Worm (Caenorhabditis elegans) whole organism, L1 larva: ENCODE data around the gene rab-28.
A peak's percentile ranks its signal among the peaks of the same experiment; 100 is the strongest.

Experiments used
- ceh-82 ChIP-seq, 3 experiments: fragments of 150-350 bp in 1 of 3; sonication (generic microtip) in 2 of 3; optimal IDR thresholded peaks; 2 replicates each; lab custom pipeline; 2014 to 2017; ENCODE audit warnings: missing biosample characterization in 3 of 3, missing genetic modification characterization in 3 of 3
- egl-27 ChIP-seq, 2 experiments: fragments of 150-350 bp in 1 of 2; sonication (generic microtip); optimal IDR thresholded peaks; 3 replicates each; lab custom pipeline; 2017 to 2018; ENCODE audit warnings: missing biosample characterization in 2 of 2, missing genetic modification characterization in 2 of 2, missing genetic modification reagents in 2 of 2
- fkh-8 ChIP-seq: sonication (generic microtip); optimal IDR thresholded peaks from 2 replicates; lab custom pipeline; 2016; ENCODE audit warnings: mild to moderate bottlenecking, missing genetic modification characterization, missing compliant biosample characterization
- hpl-2 ChIP-seq: fragments of 150-350 bp; optimal IDR thresholded peaks from 2 replicates; lab custom pipeline; 2014; ENCODE audit warnings: missing biosample characterization, missing genetic modification reagents, missing genetic modification characterization
- jun-1 ChIP-seq: fragments of 150-350 bp; optimal IDR thresholded peaks from 2 replicates; lab custom pipeline; 2014; ENCODE audit warnings: missing biosample characterization, missing genetic modification reagents, missing genetic modification characterization
- lin-35 ChIP-seq, 2 experiments: fragments of 150-350 bp; optimal IDR thresholded peaks; 2 replicates each; lab custom pipeline; 2014; ENCODE audit warnings: missing biosample characterization in 2 of 2, missing genetic modification characterization in 2 of 2, missing genetic modification reagents in 2 of 2
- lsy-2 ChIP-seq, 2 experiments: fragments of 150-350 bp; optimal IDR thresholded peaks; 2 replicates each; lab custom pipeline; 2014; ENCODE audit warnings: missing biosample characterization in 2 of 2, missing genetic modification characterization in 2 of 2
- mep-1 ChIP-seq: fragments of 150-350 bp; optimal IDR thresholded peaks from 2 replicates; lab custom pipeline; 2014; ENCODE audit warnings: missing biosample characterization, missing genetic modification characterization
- nhr-11 ChIP-seq: fragments of 150-350 bp; optimal IDR thresholded peaks from 2 replicates; lab custom pipeline; 2014; ENCODE audit warnings: missing biosample characterization, missing genetic modification characterization
- nhr-76 ChIP-seq: sonication (generic microtip); optimal IDR thresholded peaks from 2 replicates; lab custom pipeline; 2017; ENCODE audit warnings: missing biosample characterization, missing genetic modification characterization
- nhr-90 ChIP-seq: sonication (generic microtip); optimal IDR thresholded peaks from 2 replicates; lab custom pipeline; 2016; ENCODE audit warnings: mild to moderate bottlenecking, missing genetic modification characterization, missing compliant biosample characterization; ENCODE audit not compliant: poor library complexity
- pag-3 ChIP-seq: sonication (generic microtip); optimal IDR thresholded peaks from 2 replicates; lab custom pipeline; 2017; ENCODE audit warnings: missing genetic modification characterization, mild to moderate bottlenecking, missing compliant biosample characterization, antibody characterized with exemption, borderline replicate concordance; ENCODE audit not compliant: insufficient read depth
- pax-3 ChIP-seq: fragments of 200-800 bp; sonication (Bioruptor generic); optimal IDR thresholded peaks from 2 replicates; lab custom pipeline; 2018; ENCODE audit warnings: mild to moderate bottlenecking, missing genetic modification characterization, moderate library complexity, missing compliant biosample characterization
- snu-23 ChIP-seq: sonication (generic microtip); optimal IDR thresholded peaks from 2 replicates; lab custom pipeline; 2016; ENCODE audit warnings: missing genetic modification characterization, missing compliant biosample characterization
- unc-30 ChIP-seq: sonication (generic microtip); optimal IDR thresholded peaks from 2 replicates; lab custom pipeline; 2017; ENCODE audit warnings: missing biosample characterization, missing genetic modification characterization
- unc-86 ChIP-seq: sonication (generic microtip); optimal IDR thresholded peaks from 2 replicates; lab custom pipeline; 2016; ENCODE audit warnings: missing genetic modification characterization, missing compliant biosample characterization
- xbp-1 ChIP-seq: sonication (generic microtip); optimal IDR thresholded peaks from 2 replicates; lab custom pipeline; 2016; ENCODE audit warnings: missing genetic modification characterization, missing compliant biosample characterization

rab-28 gene

DNA sequence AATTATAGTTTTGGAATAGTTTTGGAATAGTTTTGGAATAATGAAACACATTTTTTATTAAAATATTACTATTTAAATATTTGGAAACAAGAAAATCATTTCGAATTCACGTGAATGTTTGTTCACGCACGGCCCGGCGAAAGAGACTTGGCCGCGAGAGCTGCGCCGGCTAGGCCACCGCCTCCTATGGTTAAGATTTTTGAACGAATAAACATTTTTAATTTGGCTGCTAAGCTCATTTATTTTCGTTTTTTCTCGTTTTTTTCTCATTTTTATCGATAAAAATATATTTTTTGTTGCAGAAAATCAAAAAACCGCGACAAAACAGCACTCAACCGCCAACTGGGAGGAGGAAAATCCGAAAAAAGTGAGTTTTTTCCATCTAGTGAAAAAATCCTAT, 49.3 kb downstream of the rab-28 start, which contains the start of gene C46C2.7:
Gene C46C2.7 (plus strand): TSS at position 301 of the 400 bp plus-strand sequence.
- TF ChIP-seq lsy-2 (tag; optimal IDR thresholded peaks at IDR 0.05; lab: Kevin White, UChicago), result peak in 1 of 2 experiments; percentile 19

- TF ChIP-seq snu-23 (GFP tag; lab: Kevin White, UChicago) (no peak), nhr-11 (tag; lab: Kevin White, UChicago) (no peak), nhr-76 (no peak), hpl-2 (no peak), nhr-90 (tag; lab: Kevin White, UChicago) (no peak), unc-86 (tag; lab: Kevin White, UChicago) (no peak), fkh-8 (tag; lab: Kevin White, UChicago) (no peak), xbp-1 (no peak), jun-1 (tag; lab: Kevin White, UChicago) (no peak), pag-3 (tag; lab: Kevin White, UChicago) (no peak), mep-1 (no peak), unc-30 (tag; lab: Kevin White, UChicago) (no peak), ceh-82 (tag; optimal IDR thresholded peaks at IDR 0.05; lab: Kevin White, UChicago) (no peak), lin-35 (GFP tag; optimal IDR thresholded peaks at IDR 0.05; lab: Kevin White, UChicago) (no peak), pax-3 (tag; lab: Kevin White, UChicago) (no peak), egl-27 (tag; optimal IDR thresholded peaks at IDR 0.05; lab: Kevin White, UChicago) (no peak)
These were observed 51.3 kb downstream of the rab-28 start, which contains the start of gene C46C2.5 for ce11 chrIV:9192522-9192921. Gene C46C2.5, minus strand, starts transcription at chrIV:9192622.
